Worm (Caenorhabditis elegans) whole organism, L1 larva: ENCODE data around the gene K08C7.7.

ENCODE experiments used
- ceh-90 ChIP-seq: sonication (generic microtip); optimal IDR thresholded peaks from 2 replicates; lab custom pipeline; 2016; ENCODE audit warnings: missing genetic modification characterization, missing compliant biosample characterization
- dpl-1 ChIP-seq, 3 experiments: fragments of 150-350 bp in 2 of 3; sonication (generic microtip) in 1 of 3; optimal IDR thresholded peaks; 2 replicates each; lab custom pipeline; 2014 to 2017; ENCODE audit warnings: missing biosample characterization in 3 of 3, missing genetic modification characterization in 3 of 3, missing genetic modification reagents in 3 of 3
- jun-1 ChIP-seq: fragments of 150-350 bp; optimal IDR thresholded peaks from 2 replicates; lab custom pipeline; 2014; ENCODE audit warnings: missing biosample characterization, missing genetic modification reagents, missing genetic modification characterization
- lsy-2 ChIP-seq, 2 experiments: fragments of 150-350 bp; optimal IDR thresholded peaks; 2 replicates each; lab custom pipeline; 2014; ENCODE audit warnings: missing biosample characterization in 2 of 2, missing genetic modification characterization in 2 of 2

ce11 chrIV:10666523-10666922 is 2.3 kb downstream of the K08C7.7 start, which contains the start of gene epi-1:
- TF ChIP-seq jun-1 (tag; lab: Kevin White, UChicago) (no peak), dpl-1 (GFP tag; optimal IDR thresholded peaks at IDR 0.05; lab: Kevin White, UChicago) (no peak), lsy-2 (tag; optimal IDR thresholded peaks at IDR 0.05; lab: Kevin White, UChicago) (no peak), ceh-90 (no peak)
